Fruit fly (Drosophila melanogaster): ENCODE measurements around the gene eRF3.

The eRF3 gene

DNA sequence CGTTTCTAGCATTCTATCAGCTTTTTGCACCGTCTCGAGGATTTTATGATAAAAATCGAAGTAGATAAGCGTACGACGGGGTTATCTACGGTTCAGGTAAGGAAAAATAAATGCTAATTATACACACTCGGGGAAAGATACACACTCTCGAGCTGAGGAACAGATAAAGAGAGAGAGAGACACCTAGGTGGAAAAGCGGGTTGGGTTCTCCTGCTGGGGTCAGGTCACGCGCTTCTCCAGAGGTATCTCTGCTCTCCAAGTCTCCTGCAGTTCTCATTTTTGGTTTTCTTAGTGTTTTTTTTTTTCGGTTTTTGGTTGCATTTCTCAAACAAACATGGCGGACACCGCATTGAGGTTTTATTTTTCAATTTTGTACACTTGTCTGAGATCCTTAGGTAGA is 25.6 kb downstream of the eRF3 start (continued):
- TF ChIP-seq CG3407 (GFP tag; optimal IDR thresholded peaks at IDR 0.05), result no peak
- TF ChIP-seq gcm2 (GFP tag; optimal IDR thresholded peaks at IDR 0.05), result no peak
- no peak for TF ChIP-seq Atf-2 (GFP tag; optimal IDR thresholded peaks at IDR 0.05)
- TF ChIP-seq Sox102F (GFP tag; optimal IDR thresholded peaks at IDR 0.05), result no peak
- TF ChIP-seq CG16863 (GFP tag; optimal IDR thresholded peaks at IDR 0.05), result no peak
- TF ChIP-seq emc (GFP tag; optimal IDR thresholded peaks at IDR 0.05), result no peak
- TF ChIP-seq gem (tag; optimal IDR thresholded peaks at IDR 0.05), result no peak
- no peak for TF ChIP-seq CG8281 (tag; optimal IDR thresholded peaks at IDR 0.05)
- TF ChIP-seq lilli (GFP tag; optimal IDR thresholded peaks at IDR 0.05), result peak; percentile 0
- no peak for TF ChIP-seq fd102C (GFP tag; optimal IDR thresholded peaks at IDR 0.05)
- TF ChIP-seq CG12769 (tag; optimal IDR thresholded peaks at IDR 0.05), result no peak
- TF ChIP-seq lbe (GFP tag; optimal IDR thresholded peaks at IDR 0.05), result no peak
- TF ChIP-seq CG11504 (tag; optimal IDR thresholded peaks at IDR 0.05), result no peak
- peak; percentile 56 for TF ChIP-seq phol (tag; optimal IDR thresholded peaks at IDR 0.05)
- peak; percentile 12; the same call in 1 of the 2 replicates for TF ChIP-seq Bgb (GFP tag; IDR thresholded peaks at IDR 0.05; ENCODE audit: partially characterized antibody)
- TF ChIP-seq slou (GFP tag; optimal IDR thresholded peaks at IDR 0.05), result no peak
- TF ChIP-seq gsb (GFP tag; IDR thresholded peaks at IDR 0.05), result no peak
- no peak for TF ChIP-seq BtbVII (GFP tag; optimal IDR thresholded peaks at IDR 0.05)
- no peak for TF ChIP-seq Spps (tag; optimal IDR thresholded peaks at IDR 0.05)
- no peak for TF ChIP-seq CG7271 (tag; optimal IDR thresholded peaks at IDR 0.05)
- no peak for TF ChIP-seq CG6813 (GFP tag; optimal IDR thresholded peaks at IDR 0.05)
- TF ChIP-seq cad (GFP tag; optimal IDR thresholded peaks at IDR 0.05), result peak; percentile 31
- no peak for TF ChIP-seq row (GFP tag; IDR thresholded peaks at IDR 0.05)
- TF ChIP-seq CG11093 (GFP tag; IDR thresholded peaks at IDR 0.05), result no peak
- no peak for TF ChIP-seq CG13775 (GFP tag; optimal IDR thresholded peaks at IDR 0.05)
- TF ChIP-seq gsb-n (tag; optimal IDR thresholded peaks at IDR 0.05), result no peak

DNA sequence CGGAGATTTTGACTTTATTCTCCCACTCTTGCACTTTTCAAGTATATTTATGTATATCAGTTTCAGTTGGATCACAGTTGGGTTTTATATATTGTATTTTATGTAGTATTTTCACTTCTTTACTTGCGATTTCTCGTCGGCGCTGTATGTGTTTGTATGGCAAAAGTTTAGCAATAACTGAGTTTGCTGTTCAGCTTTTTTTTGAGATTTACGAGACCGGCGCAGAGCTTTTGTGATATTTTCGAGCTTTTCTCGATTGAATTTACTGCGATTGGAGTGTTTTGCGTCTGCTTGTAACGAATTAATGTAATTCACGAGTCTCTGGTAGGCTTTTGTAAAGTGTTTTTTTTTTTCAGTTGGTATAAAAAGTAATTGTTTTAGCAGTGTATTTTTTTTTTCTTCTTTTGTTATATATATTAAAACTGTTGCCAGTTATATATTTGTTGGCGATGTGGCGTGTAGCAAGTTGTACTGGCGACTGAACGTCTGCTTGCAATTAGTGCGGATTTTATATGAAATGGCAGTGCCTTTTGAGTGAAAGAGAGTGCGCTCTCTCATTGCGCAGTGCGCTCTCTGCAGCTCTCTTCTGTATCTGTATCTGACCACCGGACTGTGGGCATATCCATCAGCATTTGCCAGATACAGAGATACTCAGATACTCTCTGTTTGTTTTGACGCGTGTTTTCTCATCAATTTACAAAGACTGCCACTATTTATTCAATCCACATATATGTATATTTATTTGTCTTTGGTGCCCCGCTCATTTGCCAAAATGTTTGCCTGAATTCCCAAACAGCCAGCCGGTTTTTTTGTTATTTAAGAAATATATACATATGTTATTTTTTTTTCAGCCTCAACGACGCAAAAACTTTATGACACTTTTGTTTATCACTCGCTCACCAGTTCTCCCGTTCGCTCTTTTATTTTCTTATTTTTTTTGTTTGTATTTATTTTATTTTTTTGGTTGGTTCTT is 26.8 kb downstream of the eRF3 start:
- TF ChIP-seq cwo (GFP tag; optimal IDR thresholded peaks at IDR 0.05) (peak; percentile 75), da (GFP tag; optimal IDR thresholded peaks at IDR 0.05) (no peak), sisA (GFP tag; IDR thresholded peaks at IDR 0.05) (no peak), sc (optimal IDR thresholded peaks at IDR 0.05) (no peak), sc (GFP tag; optimal IDR thresholded peaks at IDR 0.05) (peak; percentile 13), Hsf (GFP tag; optimal IDR thresholded peaks at IDR 0.05) (no peak), CG6765 (GFP tag; optimal IDR thresholded peaks at IDR 0.05) (peak; percentile 87), CG2712 (tag; optimal IDR thresholded peaks at IDR 0.05) (peak; percentile 54), Dad (GFP tag; optimal IDR thresholded peaks at IDR 0.05) (no peak), zen2 (GFP tag; IDR thresholded peaks at IDR 0.05; ENCODE audit: partially characterized antibody) (peak; percentile 60; the same call in 1 of the 3 replicates), CG10267 (tag; optimal IDR thresholded peaks at IDR 0.05) (no peak), CG2120 (GFP tag; optimal IDR thresholded peaks at IDR 0.05) (peak; percentile 58), Nf-YA (GFP tag; IDR thresholded peaks at IDR 0.05) (no peak), CG14667 (GFP tag; IDR thresholded peaks at IDR 0.05) (no peak), ash1 (GFP tag; optimal IDR thresholded peaks at IDR 0.05) (peak; percentile 48), al (GFP tag; IDR thresholded peaks at IDR 0.05) (no peak), CG17829 (tag; optimal IDR thresholded peaks at IDR 0.05) (peak; percentile 41), CG17385 (GFP tag; optimal IDR thresholded peaks at IDR 0.05) (peak; percentile 70), btn (GFP tag; optimal IDR thresholded peaks at IDR 0.05) (no peak), Fer1 (GFP tag; optimal IDR thresholded peaks at IDR 0.05) (peak; percentile 91), CG12299 (tag; optimal IDR thresholded peaks at IDR 0.05) (peak; percentile 72), bbx (GFP tag; IDR thresholded peaks at IDR 0.05; ENCODE audit: partially characterized antibody) (peak; percentile 57; the same call in 1 of the 2 replicates), CG9876 (GFP tag; optimal IDR thresholded peaks at IDR 0.05) (no peak)

Measured in whole organism, embryonic.